Fruit fly (Drosophila melanogaster) whole organism, embryonic: ENCODE measurements around the gene lwr.
A peak's percentile ranks its signal among the peaks of the same experiment; 100 is the strongest.

ENCODE experiments used
- CG10209 ChIP-seq: fragments of 200-800 bp; sonication (Bioruptor generic); optimal IDR thresholded peaks from 3 replicates; lab custom pipeline; 2017; ENCODE audit warnings: missing biosample characterization, mild to moderate bottlenecking, missing genetic modification characterization, missing genetic modification reagents
- CG1024 ChIP-seq: fragments of 200-800 bp; sonication (Bioruptor generic); IDR thresholded peaks from 2 replicates; pipeline ENCODE4 v1.3.6; 2022; ENCODE audit warnings: missing biosample characterization, missing genetic modification characterization
- CG10431 ChIP-seq: fragments of 200-800 bp; sonication (Bioruptor generic); optimal IDR thresholded peaks from 3 replicates; lab custom pipeline; 2018; ENCODE audit warnings: missing biosample characterization, mild to moderate bottlenecking, missing genetic modification characterization
- CG12659 ChIP-seq: fragments of 200-800 bp; sonication (Bioruptor generic); optimal IDR thresholded peaks from 3 replicates; lab custom pipeline; 2017; ENCODE audit warnings: mild to moderate bottlenecking, missing biosample characterization, missing genetic modification reagents, missing genetic modification characterization
- CG13123 ChIP-seq: fragments of 200-800 bp; sonication (Bioruptor generic); optimal IDR thresholded peaks from 2 replicates; lab custom pipeline; 2016; ENCODE audit warnings: missing biosample characterization, missing genetic modification characterization
- CG13894 ChIP-seq: fragments of 200-800 bp; sonication (Bioruptor generic); optimal IDR thresholded peaks from 3 replicates; lab custom pipeline; 2018; ENCODE audit warnings: missing biosample characterization, mild to moderate bottlenecking, missing genetic modification characterization, moderate library complexity
- CG15601 ChIP-seq: fragments of 200-800 bp; sonication (Bioruptor generic); optimal IDR thresholded peaks from 3 replicates; lab custom pipeline; 2019; ENCODE audit warnings: missing biosample characterization, mild to moderate bottlenecking, missing genetic modification characterization, moderate library complexity
- CG15696 ChIP-seq: fragments of 200-800 bp; sonication (Bioruptor generic); optimal IDR thresholded peaks from 2 replicates; lab custom pipeline; 2019; ENCODE audit warnings: missing biosample characterization, mild to moderate bottlenecking, missing genetic modification characterization, moderate library complexity
- CG17385 ChIP-seq: fragments of 200-800 bp; sonication (Bioruptor generic); optimal IDR thresholded peaks from 3 replicates; lab custom pipeline; 2018; ENCODE audit warnings: missing biosample characterization, mild to moderate bottlenecking, missing genetic modification characterization
- CG2712 ChIP-seq: fragments of 200-800 bp; optimal IDR thresholded peaks from 3 replicates; lab custom pipeline; 2019; ENCODE audit warnings: missing biosample characterization, mild to moderate bottlenecking, missing genetic modification characterization, moderate library complexity
- CG30020 ChIP-seq: fragments of 200-800 bp; optimal IDR thresholded peaks from 2 replicates; lab custom pipeline; 2019; ENCODE audit warnings: missing biosample characterization, mild to moderate bottlenecking, missing genetic modification characterization, moderate library complexity
- CG7745 ChIP-seq: fragments of 200-800 bp; sonication (Bioruptor generic); optimal IDR thresholded peaks from 2 replicates; lab custom pipeline; 2018; ENCODE audit warnings: missing biosample characterization, mild to moderate bottlenecking, missing genetic modification characterization, moderate library complexity
- CG9727 ChIP-seq: fragments of 200-800 bp; sonication (Bioruptor generic); optimal IDR thresholded peaks from 3 replicates; lab custom pipeline; 2017; ENCODE audit warnings: missing biosample characterization, mild to moderate bottlenecking, missing genetic modification characterization
- CG9876 ChIP-seq: fragments of 200-800 bp; sonication (Bioruptor generic); optimal IDR thresholded peaks from 2 replicates; lab custom pipeline; 2016; ENCODE audit warnings: missing biosample characterization, missing genetic modification characterization
- D ChIP-seq, 2 experiments: fragments of 200-800 bp in 1 of 2; fragments of >200 bp in 1 of 2; sonication (Bioruptor generic) in 1 of 2; optimal IDR thresholded peaks; 2 replicates in 1 of 2; 3 replicates in 1 of 2; lab custom pipeline; 2017; ENCODE audit warnings: mild to moderate bottlenecking in 1 of 2, missing biosample characterization in 1 of 2, missing genetic modification characterization in 1 of 2, missing genetic modification reagents in 1 of 2
- Dek ChIP-seq: fragments of 200-800 bp; sonication (Bioruptor generic); optimal IDR thresholded peaks from 3 replicates; lab custom pipeline; 2019; ENCODE audit warnings: missing biosample characterization, mild to moderate bottlenecking, missing genetic modification characterization, moderate library complexity
- Dip3 ChIP-seq: fragments of 200-800 bp; sonication (Bioruptor generic); optimal IDR thresholded peaks from 3 replicates; lab custom pipeline; 2016; ENCODE audit warnings: missing biosample characterization, missing genetic modification characterization
- Doc3 ChIP-seq: fragments of 200-800 bp; sonication (Bioruptor generic); IDR thresholded peaks from 3 replicates; pipeline ENCODE4 v1.3.6; 2022; ENCODE audit warnings: missing biosample characterization, missing genetic modification characterization; ENCODE audit not compliant: partially characterized antibody
- Dp ChIP-seq: fragments of 200-800 bp; sonication (Bioruptor generic); optimal IDR thresholded peaks from 2 replicates; lab custom pipeline; 2018; ENCODE audit warnings: missing biosample characterization, mild to moderate bottlenecking, missing genetic modification characterization, moderate library complexity
- Ets97D ChIP-seq: fragments of 200-800 bp; sonication (Bioruptor generic); optimal IDR thresholded peaks from 3 replicates; lab custom pipeline; 2016; ENCODE audit warnings: missing biosample characterization, missing genetic modification characterization
- H15 ChIP-seq: fragments of 200-800 bp; sonication (Bioruptor generic); IDR thresholded peaks from 3 replicates; pipeline ENCODE4 v1.3.6; 2022; ENCODE audit warnings: missing biosample characterization, missing genetic modification characterization
- HLH3B ChIP-seq: fragments of 200-800 bp; sonication (Bioruptor generic); IDR thresholded peaks from 2 replicates; pipeline ENCODE4 v1.3.6; 2022; ENCODE audit warnings: missing biosample characterization, missing genetic modification characterization
- Hey ChIP-seq: fragments of 200-800 bp; sonication (Bioruptor generic); optimal IDR thresholded peaks from 3 replicates; lab custom pipeline; 2018; ENCODE audit warnings: missing biosample characterization, mild to moderate bottlenecking, missing genetic modification characterization
- Hmr ChIP-seq: fragments of 200-800 bp; sonication (Bioruptor generic); optimal IDR thresholded peaks from 3 replicates; lab custom pipeline; 2017; ENCODE audit warnings: mild to moderate bottlenecking, missing biosample characterization, missing genetic modification reagents, missing genetic modification characterization
- Lim3 ChIP-seq: fragments of 200-800 bp; sonication (Bioruptor generic); IDR thresholded peaks from 2 replicates; pipeline ENCODE4 v1.3.6; 2022; ENCODE audit warnings: missing biosample characterization, missing genetic modification characterization
- Nf-YA ChIP-seq: fragments of 200-800 bp; sonication (Bioruptor generic); IDR thresholded peaks from 2 replicates; pipeline ENCODE4 v1.3.6; 2022; ENCODE audit warnings: missing biosample characterization, missing genetic modification characterization
- Taf1 ChIP-seq: fragments of 200-800 bp; sonication (Bioruptor generic); IDR thresholded peaks from 2 replicates; pipeline ENCODE4 v1.3.6; 2022; ENCODE audit warnings: missing biosample characterization, missing genetic modification characterization
- Xbp1 ChIP-seq: fragments of 200-800 bp; sonication (Bioruptor generic); optimal IDR thresholded peaks from 3 replicates; lab custom pipeline; 2016; ENCODE audit warnings: missing biosample characterization, mild to moderate bottlenecking, missing genetic modification characterization
- YL-1 ChIP-seq: fragments of 200-800 bp; sonication (Bioruptor generic); optimal IDR thresholded peaks from 3 replicates; lab custom pipeline; 2017; ENCODE audit warnings: missing biosample characterization, mild to moderate bottlenecking, missing genetic modification characterization
- al ChIP-seq: fragments of 200-800 bp; sonication (Bioruptor generic); IDR thresholded peaks from 2 replicates; pipeline ENCODE4 v1.3.6; 2022; ENCODE audit warnings: missing biosample characterization, missing genetic modification characterization
- az2 ChIP-seq: fragments of 200-800 bp; sonication (Bioruptor generic); optimal IDR thresholded peaks from 3 replicates; lab custom pipeline; 2016; ENCODE audit warnings: missing biosample characterization, missing genetic modification characterization
- cato ChIP-seq: fragments of 200-800 bp; sonication (Bioruptor generic); optimal IDR thresholded peaks from 2 replicates; lab custom pipeline; 2016; ENCODE audit warnings: missing biosample characterization, missing genetic modification characterization, borderline replicate concordance
- chif ChIP-seq, 2 experiments: fragments of 200-800 bp; sonication (Bioruptor generic); optimal IDR thresholded peaks; 3 replicates each; lab custom pipeline; 2016; ENCODE audit warnings: missing biosample characterization in 2 of 2, missing genetic modification characterization in 2 of 2
- da ChIP-seq: fragments of 200-800 bp; sonication (Bioruptor generic); optimal IDR thresholded peaks from 2 replicates; lab custom pipeline; 2016; ENCODE audit warnings: missing biosample characterization, missing genetic modification characterization
- esg ChIP-seq: fragments of 200-800 bp; sonication (Bioruptor generic); conservative IDR thresholded peaks from 2 replicates; pipeline ENCODE4 v1.3.6; 2022; ENCODE audit warnings: missing biosample characterization, missing genetic modification characterization
- gcm ChIP-seq: fragments of 200-800 bp; sonication (Bioruptor generic); optimal IDR thresholded peaks from 2 replicates; lab custom pipeline; 2019; ENCODE audit warnings: missing biosample characterization, mild to moderate bottlenecking, missing genetic modification characterization, moderate library complexity
- gfzf ChIP-seq: fragments of 200-800 bp; sonication (Bioruptor generic); optimal IDR thresholded peaks from 2 replicates; lab custom pipeline; 2016; ENCODE audit warnings: missing biosample characterization, mild to moderate bottlenecking, missing genetic modification characterization, moderate library complexity
- gsb ChIP-seq: fragments of 200-800 bp; sonication (Bioruptor generic); IDR thresholded peaks from 2 replicates; pipeline ENCODE4 v1.3.6; 2022; ENCODE audit warnings: missing biosample characterization, missing genetic modification characterization
- hbn ChIP-seq: fragments of 200-800 bp; sonication (Bioruptor generic); IDR thresholded peaks from 2 replicates; pipeline ENCODE4 v1.3.6; 2022; ENCODE audit warnings: missing biosample characterization, missing genetic modification characterization; ENCODE audit not compliant: partially characterized antibody
- hth ChIP-seq: fragments of >200 bp; optimal IDR thresholded peaks from 2 replicates; lab custom pipeline; 2017; ENCODE audit warnings: inconsistent platforms
- kay ChIP-seq: fragments of 200-800 bp; sonication (Bioruptor generic); optimal IDR thresholded peaks from 2 replicates; lab custom pipeline; 2016; ENCODE audit warnings: missing biosample characterization, missing genetic modification characterization
- lbe ChIP-seq: fragments of 200-800 bp; sonication (Bioruptor generic); optimal IDR thresholded peaks from 2 replicates; lab custom pipeline; 2016; ENCODE audit warnings: missing biosample characterization, mild to moderate bottlenecking, missing genetic modification characterization
- nau ChIP-seq: fragments of 200-800 bp; sonication (Bioruptor generic); optimal IDR thresholded peaks from 3 replicates; lab custom pipeline; 2017; ENCODE audit warnings: missing biosample characterization, mild to moderate bottlenecking, missing genetic modification characterization, missing genetic modification reagents
- peb ChIP-seq: fragments of 200-800 bp; sonication (Bioruptor generic); IDR thresholded peaks from 2 replicates; pipeline ENCODE4 v1.3.6; 2022; ENCODE audit warnings: missing biosample characterization, missing genetic modification characterization
- ro ChIP-seq: fragments of 200-800 bp; sonication (Bioruptor generic); IDR thresholded peaks from 2 replicates; pipeline ENCODE4 v1.3.6; 2022; ENCODE audit warnings: missing biosample characterization, missing genetic modification characterization
- sisA ChIP-seq: fragments of 200-800 bp; sonication (Bioruptor generic); IDR thresholded peaks from 2 replicates; pipeline ENCODE4 v1.3.6; 2022; ENCODE audit warnings: missing biosample characterization, missing genetic modification characterization
- sug ChIP-seq: fragments of 200-800 bp; optimal IDR thresholded peaks from 2 replicates; lab custom pipeline; 2019; ENCODE audit warnings: missing biosample characterization, mild to moderate bottlenecking, missing genetic modification characterization, moderate library complexity
- tna ChIP-seq: fragments of 200-800 bp; sonication (Bioruptor generic); IDR thresholded peaks from 2 replicates; pipeline ENCODE4 v1.3.6; 2022; ENCODE audit warnings: missing biosample characterization, missing genetic modification characterization; ENCODE audit not compliant: partially characterized antibody
- vnd ChIP-seq: fragments of 200-800 bp; sonication (Bioruptor generic); IDR thresholded peaks from 3 replicates; pipeline ENCODE4 v1.3.6; 2022; ENCODE audit warnings: missing biosample characterization, missing genetic modification characterization; ENCODE audit not compliant: partially characterized antibody
- vvl ChIP-seq: fragments of 200-800 bp; sonication (Bioruptor generic); IDR thresholded peaks from 2 replicates; pipeline ENCODE4 v1.3.6; 2022; ENCODE audit warnings: missing biosample characterization, missing genetic modification characterization

The lwr gene

DNA sequence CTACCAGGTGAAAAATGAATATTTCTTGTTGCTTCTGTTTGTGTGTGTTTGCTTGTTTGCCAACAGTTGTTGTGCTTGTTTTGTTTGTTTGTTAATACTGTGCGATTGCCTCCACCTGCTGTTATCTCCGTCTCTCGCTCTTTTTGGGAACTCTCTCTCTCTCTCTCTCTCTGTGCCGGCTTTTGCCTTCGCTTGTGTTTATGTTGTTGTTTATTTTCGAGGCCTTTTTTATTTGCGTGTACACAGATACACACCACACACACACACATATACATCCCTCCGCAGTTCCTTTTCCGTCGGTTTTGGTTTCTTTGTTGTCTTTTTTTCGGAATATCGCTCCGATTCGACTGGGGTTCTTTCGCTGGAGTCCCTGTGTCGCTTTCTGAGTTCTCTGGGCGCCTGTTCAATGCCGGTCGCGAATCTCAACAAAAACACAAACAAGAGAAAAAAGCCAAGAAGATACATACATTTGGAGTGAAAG lies 31.8 kb downstream of the lwr start (continued):
- peak; percentile 7 for TF ChIP-seq Xbp1 (GFP tag; lab: Kevin White, UChicago)
- TF ChIP-seq Dek: no peak
- TF ChIP-seq CG15601 (tag; lab: Kevin White, UChicago): peak; percentile 83
- peak; percentile 80 for TF ChIP-seq lbe (GFP tag; lab: Kevin White, UChicago)
- no peak for TF ChIP-seq CG1024 (GFP tag; lab: Robert Waterston, UW)
- TF ChIP-seq vvl: peak; percentile 71
- TF ChIP-seq kay: no peak
- peak; percentile 31 for TF ChIP-seq az2 (GFP tag; lab: Kevin White, UChicago)
- TF ChIP-seq Dp: no peak
- no peak for TF ChIP-seq ro (GFP tag; lab: Robert Waterston, UW)
- TF ChIP-seq CG13123: peak; percentile 70
- peak; percentile 68 for TF ChIP-seq Hmr (GFP tag; lab: Kevin White, UChicago)
- no peak for TF ChIP-seq hbn (GFP tag; lab: Robert Waterston, UW)
- TF ChIP-seq CG10431 (GFP tag; lab: Kevin White, UChicago): peak; percentile 81
- TF ChIP-seq peb: 0 out of 2 replicates have a peak, but pooled peaks have one; percentile 12
- peak; percentile 61 for TF ChIP-seq CG7745 (tag; lab: Kevin White, UChicago)
- no peak for TF ChIP-seq hth
- peak; percentile 80 for TF ChIP-seq gcm (GFP tag; lab: Kevin White, UChicago)
- no peak for TF ChIP-seq Dip3
- peak; percentile 40 for TF ChIP-seq Hey (tag; lab: Kevin White, UChicago)
- TF ChIP-seq CG17385 (GFP tag; lab: Kevin White, UChicago): peak; percentile 51
- TF ChIP-seq da (GFP tag; lab: Kevin White, UChicago): peak; percentile 78
- TF ChIP-seq YL-1 (GFP tag; lab: Kevin White, UChicago): peak; percentile 42
- TF ChIP-seq gfzf (GFP tag; lab: Kevin White, UChicago): no peak
- TF ChIP-seq CG13894 (tag; lab: Kevin White, UChicago): peak; percentile 62
- no peak for TF ChIP-seq gsb
- TF ChIP-seq CG15696 (tag; lab: Kevin White, UChicago): peak; percentile 94
- peak; percentile 28 for TF ChIP-seq sug (tag; lab: Kevin White, UChicago)
- no peak for TF ChIP-seq sisA (GFP tag; lab: Robert Waterston, UW)
- TF ChIP-seq Nf-YA (GFP tag; lab: Robert Waterston, UW): 0 out of 2 replicates have a peak, but pooled peaks have one; percentile 27
- TF ChIP-seq nau (GFP tag; lab: Kevin White, UChicago): peak; percentile 85
- TF ChIP-seq vnd (GFP tag; lab: Robert Waterston, UW): no peak
- TF ChIP-seq al (GFP tag; lab: Robert Waterston, UW): no peak
- peak; percentile 85 for TF ChIP-seq CG10209
- TF ChIP-seq H15: 0 out of 3 replicates have a peak, but pooled peaks have one; percentile 38
- 0 out of 3 replicates have a peak, but pooled peaks have one; percentile 17 for TF ChIP-seq Doc3
- peak; percentile 49 for TF ChIP-seq CG12659 (GFP tag; lab: Kevin White, UChicago)
- no peak for TF ChIP-seq Lim3
- TF ChIP-seq esg (GFP tag; lab: Robert Waterston, UW): no peak
- TF ChIP-seq chif (GFP tag; optimal IDR thresholded peaks at IDR 0.05; lab: Kevin White, UChicago): peak; percentile 59 to 76
- peak; percentile 61; the same call in 1 of the 2 replicates for TF ChIP-seq HLH3B (GFP tag; lab: Robert Waterston, UW)
- TF ChIP-seq D (optimal IDR thresholded peaks at IDR 0.05; lab: Kevin White, UChicago): no peak
- peak; percentile 75 for TF ChIP-seq D (GFP tag; optimal IDR thresholded peaks at IDR 0.05; lab: Kevin White, UChicago)
- peak; percentile 65 for TF ChIP-seq CG9876
- TF ChIP-seq Ets97D (GFP tag; lab: Kevin White, UChicago): no peak
- TF ChIP-seq cato (GFP tag; lab: Kevin White, UChicago): peak; percentile 54
- TF ChIP-seq CG9727 (GFP tag; lab: Kevin White, UChicago): peak; percentile 81
- no peak for TF ChIP-seq CG30020 (tag; lab: Kevin White, UChicago)
- TF ChIP-seq tna (GFP tag; lab: Robert Waterston, UW): no peak
- no peak for TF ChIP-seq Taf1 (GFP tag; lab: Robert Waterston, UW)
- TF ChIP-seq CG2712: peak; percentile 77
